Fruit fly (Drosophila melanogaster) whole organism: Measurements from ENCODE around the gene Rint1.

Experiments used
- CG8478 ChIP-seq: fragments of >200 bp; optimal IDR thresholded peaks from 2 replicates; lab custom pipeline; 2018; ENCODE audit warnings: inconsistent platforms
- Dll ChIP-seq: fragments of >200 bp; optimal IDR thresholded peaks from 2 replicates; lab custom pipeline; 2017
- EcR ChIP-seq, 2 experiments: fragments of >200 bp; optimal IDR thresholded peaks; 2 replicates each; lab custom pipeline; 2017; ENCODE audit warnings: missing biosample characterization in 2 of 2, missing genetic modification characterization in 2 of 2, missing genetic modification reagents in 2 of 2
- pan ChIP-seq: fragments of >200 bp; optimal IDR thresholded peaks from 2 replicates; lab custom pipeline; 2017
- psq ChIP-seq: fragments of >200 bp; optimal IDR thresholded peaks from 2 replicates; lab custom pipeline; 2017
- usp ChIP-seq: fragments of >200 bp; optimal IDR thresholded peaks from 2 replicates; lab custom pipeline; 2017; ENCODE audit warnings: missing biosample characterization, missing genetic modification characterization, mixed read lengths

Rint1 gene

dm6 chr3L:7323348-7323747, at the start of gene Rint1, which contains the start of gene RhoGEF4:
Gene Rint1, plus strand, starts transcription at chr3L:7323619.
Gene RhoGEF4, minus strand, starts transcription at chr3L:7323411.
- TF ChIP-seq CG8478 (lab: Kevin White, UChicago), result no peak
- no peak for TF ChIP-seq psq (lab: Kevin White, UChicago)
- TF ChIP-seq pan (lab: Kevin White, UChicago), result no peak
- TF ChIP-seq EcR (GFP tag; optimal IDR thresholded peaks at IDR 0.05; lab: Kevin White, UChicago), result no peak
- TF ChIP-seq usp (GFP tag; lab: Kevin White, UChicago), result no peak
- no peak for TF ChIP-seq Dll

dm6 chr3L:7283541-7283940, 39.9 kb upstream of the Rint1 start:
- TF ChIP-seq Dll (no peak), EcR (GFP tag; optimal IDR thresholded peaks at IDR 0.05; lab: Kevin White, UChicago) (no peak), CG8478 (lab: Kevin White, UChicago) (no peak), usp (GFP tag; lab: Kevin White, UChicago) (no peak), pan (lab: Kevin White, UChicago) (no peak), psq (lab: Kevin White, UChicago) (no peak)

dm6 chr3L:7300660-7301059, 22.8 kb upstream of the Rint1 start:
- TF ChIP-seq Dll (no peak), CG8478 (lab: Kevin White, UChicago) (no peak), pan (lab: Kevin White, UChicago) (no peak), usp (GFP tag; lab: Kevin White, UChicago) (no peak), psq (lab: Kevin White, UChicago) (no peak), EcR (GFP tag; optimal IDR thresholded peaks at IDR 0.05; lab: Kevin White, UChicago) (no peak)

DNA sequence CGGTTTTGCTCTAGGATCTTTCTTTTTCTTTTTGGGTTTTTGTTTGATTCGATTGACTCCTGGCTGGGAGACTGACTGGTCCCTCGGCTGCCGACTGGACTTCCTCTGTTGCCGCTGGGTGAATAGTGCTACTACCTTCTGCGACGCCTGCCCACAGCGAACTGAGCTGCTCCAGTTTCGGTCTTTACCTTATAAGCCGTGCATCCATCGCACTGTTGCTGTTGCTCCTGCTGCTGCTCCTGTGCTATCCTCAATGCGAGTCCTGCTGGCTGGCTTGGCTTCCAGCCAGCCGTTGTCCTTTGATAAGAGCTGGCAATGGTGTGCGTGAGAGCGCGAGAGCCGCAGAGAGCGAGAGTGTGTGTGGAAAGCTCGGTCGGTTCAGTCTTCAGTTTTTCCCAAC, 10.7 kb upstream of the Rint1 start, which contains the start of gene unc-13-4A:
Gene unc-13-4A, minus strand, starts transcription at position 143 of the 400 bp plus-strand sequence.
- TF ChIP-seq EcR (GFP tag; optimal IDR thresholded peaks at IDR 0.05; lab: Kevin White, UChicago), result no peak
- no peak for TF ChIP-seq pan (lab: Kevin White, UChicago)

DNA sequence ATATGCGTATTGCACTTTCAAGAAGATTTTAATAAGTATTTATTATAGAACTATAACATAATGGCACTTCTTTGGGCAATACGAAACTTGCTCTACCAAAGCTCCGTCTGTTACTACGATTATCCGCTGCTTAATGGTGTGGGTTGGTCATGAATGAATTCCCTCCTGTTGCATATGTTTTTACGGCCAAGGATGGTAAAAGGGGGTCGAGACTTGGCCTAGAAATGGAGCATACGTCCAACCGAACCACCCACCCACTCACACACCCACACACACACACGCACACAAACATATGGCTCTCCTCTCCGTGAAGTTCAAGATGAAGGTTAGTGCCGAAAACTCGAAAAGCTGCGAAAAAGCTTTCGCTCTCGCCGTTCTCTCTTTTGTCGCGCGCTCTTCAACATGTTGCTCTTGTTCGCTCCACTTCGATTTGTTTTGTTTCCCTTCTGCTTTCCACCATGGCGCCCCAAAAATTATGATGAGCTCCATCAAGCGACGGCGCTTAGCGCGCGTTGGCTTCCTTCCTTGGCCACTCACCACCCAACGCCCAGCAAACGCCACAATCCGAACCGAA, 9.8 kb upstream of the Rint1 start:
- TF ChIP-seq EcR (GFP tag; optimal IDR thresholded peaks at IDR 0.05; lab: Kevin White, UChicago), result no peak
- TF ChIP-seq CG8478 (lab: Kevin White, UChicago), result no peak
- TF ChIP-seq Dll, result no peak

- TF ChIP-seq EcR (GFP tag; optimal IDR thresholded peaks at IDR 0.05; lab: Kevin White, UChicago), result no peak
- TF ChIP-seq psq (lab: Kevin White, UChicago), result no peak
- TF ChIP-seq Dll, result no peak
- TF ChIP-seq usp (GFP tag; lab: Kevin White, UChicago), result no peak
- TF ChIP-seq CG8478 (lab: Kevin White, UChicago), result no peak
- TF ChIP-seq pan (lab: Kevin White, UChicago), result no peak
Observed at dm6 chr3L:7314133-7314532, 9.3 kb upstream of the Rint1 start.

dm6 chr3L:7319768-7320167, 3.7 kb upstream of the Rint1 start, which contains the start of gene CG8607:
Gene CG8607, plus strand, starts transcription at chr3L:7320068.
- TF ChIP-seq Dll, result no peak
- no peak for TF ChIP-seq usp (GFP tag; lab: Kevin White, UChicago)
- no peak for TF ChIP-seq EcR (GFP tag; optimal IDR thresholded peaks at IDR 0.05; lab: Kevin White, UChicago)
- TF ChIP-seq CG8478 (lab: Kevin White, UChicago), result no peak
- no peak for TF ChIP-seq pan (lab: Kevin White, UChicago)
- TF ChIP-seq psq (lab: Kevin White, UChicago), result no peak

DNA sequence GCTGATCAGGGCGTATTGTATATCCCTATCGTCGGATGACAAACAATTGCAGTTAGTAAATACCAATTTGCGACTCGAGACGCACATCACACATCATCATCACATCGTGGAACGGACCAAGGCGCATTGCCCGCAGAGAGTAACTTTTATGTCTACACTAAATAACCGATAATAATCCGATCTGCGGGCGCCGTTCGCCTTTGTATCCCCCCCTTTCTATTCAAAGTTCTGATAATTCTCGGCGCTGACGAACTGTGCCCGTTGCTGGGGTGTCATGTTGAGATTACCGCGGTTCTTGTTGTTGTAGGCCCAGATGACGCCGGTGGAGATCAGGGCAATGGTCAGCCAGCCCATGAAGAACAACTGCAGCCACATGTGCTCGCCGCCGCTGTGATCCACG, 3.3 kb downstream of the Rint1 start:
- TF ChIP-seq EcR (GFP tag; optimal IDR thresholded peaks at IDR 0.05; lab: Kevin White, UChicago) (no peak), Dll (no peak), usp (GFP tag; lab: Kevin White, UChicago) (no peak), pan (lab: Kevin White, UChicago) (no peak), psq (lab: Kevin White, UChicago) (no peak), CG8478 (lab: Kevin White, UChicago) (no peak)

dm6 chr3L:7328567-7329253, 5.3 kb downstream of the Rint1 start, which contains the start of the genes mrva, CG42307 and mus312:
Gene mrva, minus strand, starts transcription at chr3L:7328842.
Gene CG42307, plus strand, starts transcription at chr3L:7329132.
Gene mus312, plus strand, starts transcription at chr3L:7329132.
- TF ChIP-seq Dll, result no peak
- no peak for TF ChIP-seq pan (lab: Kevin White, UChicago)
- no peak for TF ChIP-seq CG8478 (lab: Kevin White, UChicago)
- TF ChIP-seq usp (GFP tag; lab: Kevin White, UChicago), result no peak
- no peak for TF ChIP-seq EcR (GFP tag; optimal IDR thresholded peaks at IDR 0.05; lab: Kevin White, UChicago)
- no peak for TF ChIP-seq psq (lab: Kevin White, UChicago)

DNA sequence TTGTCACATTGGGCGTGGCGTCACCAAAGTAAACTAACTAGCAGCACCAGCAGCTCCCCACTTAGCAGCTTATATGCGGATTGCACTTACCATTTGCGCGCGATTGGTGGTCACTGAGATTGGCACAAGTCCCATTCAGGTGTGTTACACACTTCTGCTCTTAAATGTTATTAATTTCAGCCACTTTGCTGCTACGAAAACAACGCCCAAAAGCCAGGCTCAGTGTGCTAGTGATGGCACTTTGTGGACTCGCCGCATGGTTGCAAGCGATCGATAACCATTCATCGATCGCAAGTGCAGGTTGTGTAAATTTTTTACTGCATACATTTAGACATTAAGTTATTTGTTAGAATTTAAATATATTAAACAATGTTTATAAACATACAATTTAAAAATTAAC, 11.6 kb downstream of the Rint1 start, which contains the start of the genes wrm1 and wrm2:
Gene wrm1, minus strand, starts transcription at position 237 of the 400 bp plus-strand sequence.
Gene wrm2, minus strand, starts transcription at position 237 of the 400 bp plus-strand sequence.
- TF ChIP-seq CG8478 (lab: Kevin White, UChicago), result no peak
- no peak for TF ChIP-seq Dll
- TF ChIP-seq usp (GFP tag; lab: Kevin White, UChicago), result no peak
- no peak for TF ChIP-seq psq (lab: Kevin White, UChicago)
- TF ChIP-seq pan (lab: Kevin White, UChicago), result no peak
- TF ChIP-seq EcR (GFP tag; optimal IDR thresholded peaks at IDR 0.05; lab: Kevin White, UChicago), result no peak

dm6 chr3L:7338786-7339185, 15.4 kb downstream of the Rint1 start:
- no peak for TF ChIP-seq EcR (GFP tag; optimal IDR thresholded peaks at IDR 0.05; lab: Kevin White, UChicago)
- no peak for TF ChIP-seq pan (lab: Kevin White, UChicago)
- TF ChIP-seq Dll, result no peak
- TF ChIP-seq CG8478 (lab: Kevin White, UChicago), result no peak
- TF ChIP-seq psq (lab: Kevin White, UChicago), result no peak
- TF ChIP-seq usp (GFP tag; lab: Kevin White, UChicago), result no peak
